Fruit fly (Drosophila melanogaster) whole organism, embryonic: Measurements from ENCODE around the gene CG14232.

Experiments
- CG13296 ChIP-seq: fragments of 200-800 bp; sonication (Bioruptor generic); optimal IDR thresholded peaks from 3 replicates; lab custom pipeline; 2018; ENCODE audit warnings: missing biosample characterization, mild to moderate bottlenecking, missing genetic modification characterization
- CG14710 ChIP-seq: fragments of 200-800 bp; sonication (Bioruptor generic); optimal IDR thresholded peaks from 3 replicates; lab custom pipeline; 2019; ENCODE audit warnings: missing biosample characterization, mild to moderate bottlenecking, missing genetic modification characterization, moderate library complexity
- CG1603 ChIP-seq: fragments of 200-800 bp; sonication (Bioruptor generic); optimal IDR thresholded peaks from 2 replicates; lab custom pipeline; 2019; ENCODE audit warnings: missing biosample characterization, mild to moderate bottlenecking, missing genetic modification characterization, moderate library complexity
- CG43689 ChIP-seq: fragments of 200-800 bp; sonication (Bioruptor generic); IDR thresholded peaks from 2 replicates; pipeline ENCODE4 v1.3.6; 2022; ENCODE audit warnings: missing biosample characterization, missing genetic modification characterization
- D19B ChIP-seq: fragments of 200-800 bp; sonication (Bioruptor generic); optimal IDR thresholded peaks from 2 replicates; lab custom pipeline; 2017; ENCODE audit warnings: missing biosample characterization, mild to moderate bottlenecking, missing genetic modification characterization
- Hr51 ChIP-seq, 2 experiments: fragments of 200-800 bp; sonication (Bioruptor generic); optimal IDR thresholded peaks; 2 replicates in 1 of 2; 3 replicates in 1 of 2; lab custom pipeline; 2016 to 2018; ENCODE audit warnings: missing biosample characterization in 2 of 2, missing genetic modification characterization in 2 of 2, mild to moderate bottlenecking in 1 of 2, moderate library complexity in 1 of 2
- ac ChIP-seq: fragments of 200-800 bp; sonication (Bioruptor generic); optimal IDR thresholded peaks from 3 replicates; lab custom pipeline; 2017; ENCODE audit warnings: missing biosample characterization, mild to moderate bottlenecking, missing genetic modification characterization
- az2 ChIP-seq: fragments of 200-800 bp; sonication (Bioruptor generic); optimal IDR thresholded peaks from 3 replicates; lab custom pipeline; 2016; ENCODE audit warnings: missing biosample characterization, missing genetic modification characterization
- insv ChIP-seq, 2 experiments: fragments of 200-800 bp; sonication (Bioruptor generic); optimal IDR thresholded peaks; 3 replicates each; lab custom pipeline; 2016 to 2018; ENCODE audit warnings: missing biosample characterization in 2 of 2, missing genetic modification characterization in 2 of 2

DNA sequence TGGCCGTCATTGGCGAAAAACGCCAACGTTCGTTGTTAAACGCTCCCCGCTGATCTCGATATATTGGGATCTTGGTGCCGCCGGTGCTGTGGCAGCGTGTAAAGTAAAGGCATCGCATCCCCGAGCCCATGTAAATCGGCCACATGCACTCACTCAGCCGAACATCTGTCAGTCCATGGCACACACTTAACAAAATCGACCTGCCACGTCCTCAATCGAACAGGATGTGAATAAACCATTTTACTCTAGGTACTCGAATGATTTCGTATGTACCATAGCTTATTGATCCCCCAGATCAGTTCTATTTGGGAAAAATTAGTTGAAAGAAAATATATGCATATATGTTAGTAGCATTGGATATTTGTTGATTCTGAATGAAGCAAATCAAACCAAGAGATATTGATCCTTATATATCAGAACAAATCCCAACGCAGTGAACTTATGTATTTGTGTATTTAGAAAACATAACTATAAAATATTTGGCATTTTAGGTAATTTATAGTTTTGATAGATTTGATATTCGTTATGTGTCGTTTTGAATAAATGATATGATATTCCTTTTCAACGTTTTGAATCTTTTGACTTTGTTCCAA lies 12.4 kb upstream of the CG14232 start:
- TF ChIP-seq ac (GFP tag; lab: Kevin White, UChicago) (no peak), CG13296 (no peak), CG1603 (no peak), Hr51 (GFP tag; optimal IDR thresholded peaks at IDR 0.05; lab: Kevin White, UChicago) (no peak), az2 (GFP tag; lab: Kevin White, UChicago) (no peak), insv (GFP tag; optimal IDR thresholded peaks at IDR 0.05; lab: Kevin White, UChicago) (no peak), CG43689 (no peak), CG14710 (tag; lab: Kevin White, UChicago) (peak; percentile 4), D19B (GFP tag; lab: Kevin White, UChicago) (no peak)
